Fruit fly (Drosophila melanogaster): Measurements from ENCODE around the gene CG32024.
A peak's percentile ranks its signal among the peaks of the same experiment; 100 is the strongest.

CG32024 gene

DNA sequence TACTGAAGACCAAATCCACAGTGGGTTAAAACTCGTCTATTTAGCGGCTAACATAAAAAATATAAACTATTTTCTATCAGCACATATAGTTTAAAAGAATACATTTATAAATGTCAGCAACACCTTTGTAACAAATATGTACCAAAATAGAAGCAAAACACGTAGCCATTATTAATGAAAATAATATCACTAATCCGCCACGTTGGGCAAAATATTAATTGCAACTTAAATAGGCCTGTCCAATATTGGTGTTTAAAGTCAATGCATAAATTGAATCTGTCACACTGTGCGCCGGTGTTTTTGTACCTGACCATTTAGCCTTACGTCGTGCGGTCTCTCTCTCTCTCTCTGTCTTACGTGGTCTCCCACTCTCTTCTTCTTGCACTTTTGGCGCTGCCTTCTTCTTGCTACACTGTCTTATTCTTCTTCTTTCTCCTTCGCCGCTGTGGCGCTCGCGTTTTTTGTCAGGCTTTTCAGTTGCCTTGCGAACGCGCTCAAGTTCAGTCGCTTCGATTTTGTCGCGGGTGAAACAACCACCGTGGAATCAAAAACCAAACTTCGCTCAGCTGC, 41.3 kb upstream of the CG32024 start (continued):
- TF ChIP-seq Mio (GFP tag; optimal IDR thresholded peaks at IDR 0.05) (peak; percentile 84), CrebA (GFP tag; optimal IDR thresholded peaks at IDR 0.05; ENCODE audit: borderline replicate concordance) (peak; percentile 70), foxo (GFP tag; optimal IDR thresholded peaks at IDR 0.05) (peak; percentile 86 to 97), pan (optimal IDR thresholded peaks at IDR 0.05) (no peak), h (GFP tag; optimal IDR thresholded peaks at IDR 0.05) (peak; percentile 98), Vsx2 (GFP tag; optimal IDR thresholded peaks at IDR 0.05; ENCODE audit: partially characterized antibody) (peak; percentile 87), fru (GFP tag; optimal IDR thresholded peaks at IDR 0.05) (peak; percentile 98), jim (GFP tag; optimal IDR thresholded peaks at IDR 0.05) (no peak), dl (GFP tag; optimal IDR thresholded peaks at IDR 0.05; ENCODE audit: insufficient read depth in 1 of 2, partially characterized antibody in 2 of 2) (peak; percentile 9 to 73)

DNA sequence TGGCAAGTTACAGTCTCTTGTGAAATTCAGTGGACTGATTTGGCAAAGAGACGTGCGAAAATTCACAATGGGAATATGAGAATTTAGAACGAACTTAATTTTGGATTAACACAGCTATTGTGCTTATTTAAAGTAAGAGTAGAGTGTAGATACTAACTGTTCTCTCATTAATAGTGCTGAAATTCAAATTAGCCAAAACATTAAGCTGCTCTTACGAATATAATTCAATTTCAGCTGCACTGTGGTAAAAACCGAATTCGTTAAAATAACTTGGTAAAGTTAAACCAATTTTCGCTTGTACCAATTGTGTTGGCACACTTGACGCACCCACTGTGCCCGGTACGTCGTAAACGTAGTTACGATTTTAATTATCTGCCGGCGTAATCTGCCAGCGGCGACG, 39.5 kb upstream of the CG32024 start:
- TF ChIP-seq br (GFP tag; optimal IDR thresholded peaks at IDR 0.05) (peak; percentile 59), OdsH (GFP tag; optimal IDR thresholded peaks at IDR 0.05) (peak; percentile 53), pan (optimal IDR thresholded peaks at IDR 0.05) (no peak), GATAd (GFP tag; optimal IDR thresholded peaks at IDR 0.05) (no peak), psq (GFP tag; optimal IDR thresholded peaks at IDR 0.05) (peak; percentile 13), h (GFP tag; optimal IDR thresholded peaks at IDR 0.05) (peak; percentile 63), ey (GFP tag; optimal IDR thresholded peaks at IDR 0.05) (peak; percentile 64), rgr (GFP tag; optimal IDR thresholded peaks at IDR 0.05) (peak; percentile 45), CG32264 (GFP tag; optimal IDR thresholded peaks at IDR 0.05) (peak; percentile 13), N (GFP tag; optimal IDR thresholded peaks at IDR 0.05) (no peak), Hr83 (GFP tag; optimal IDR thresholded peaks at IDR 0.05; ENCODE audit: poor library complexity, severe bottlenecking) (no peak), jim (GFP tag; optimal IDR thresholded peaks at IDR 0.05) (no peak), Dif (GFP tag; optimal IDR thresholded peaks at IDR 0.05; ENCODE audit: partially characterized antibody) (no peak), CrebA (GFP tag; optimal IDR thresholded peaks at IDR 0.05; ENCODE audit: borderline replicate concordance) (no peak), Abd-B (GFP tag; optimal IDR thresholded peaks at IDR 0.05) (no peak), sv (GFP tag; optimal IDR thresholded peaks at IDR 0.05) (peak; percentile 19), sage (GFP tag; optimal IDR thresholded peaks at IDR 0.05) (no peak), HLH106 (tag; optimal IDR thresholded peaks at IDR 0.05) (peak; percentile 56), Hnf4 (GFP tag; optimal IDR thresholded peaks at IDR 0.05) (no peak), fru (GFP tag; optimal IDR thresholded peaks at IDR 0.05) (peak; percentile 65), dsf (GFP tag; optimal IDR thresholded peaks at IDR 0.05; ENCODE audit: borderline replicate concordance) (no peak), Myc (optimal IDR thresholded peaks at IDR 0.05) (no peak), tai (GFP tag; optimal IDR thresholded peaks at IDR 0.05) (peak; percentile 6), Sp1 (GFP tag; optimal IDR thresholded peaks at IDR 0.05) (peak; percentile 31), Vsx2 (GFP tag; optimal IDR thresholded peaks at IDR 0.05; ENCODE audit: partially characterized antibody) (no peak), usp (GFP tag; optimal IDR thresholded peaks at IDR 0.05) (no peak), foxo (GFP tag; optimal IDR thresholded peaks at IDR 0.05) (peak in 1 of 2 experiments; percentile 59), Jra (GFP tag; optimal IDR thresholded peaks at IDR 0.05) (no peak), dl (GFP tag; optimal IDR thresholded peaks at IDR 0.05; ENCODE audit: insufficient read depth in 1 of 2, partially characterized antibody in 2 of 2) (no peak), Rel (GFP tag; optimal IDR thresholded peaks at IDR 0.05) (no peak), Rel (tag; optimal IDR thresholded peaks at IDR 0.05) (no peak), woc (GFP tag; optimal IDR thresholded peaks at IDR 0.05) (no peak), brk (GFP tag; optimal IDR thresholded peaks at IDR 0.05) (no peak), dmrt93B (GFP tag; optimal IDR thresholded peaks at IDR 0.05) (peak; percentile 52)

DNA sequence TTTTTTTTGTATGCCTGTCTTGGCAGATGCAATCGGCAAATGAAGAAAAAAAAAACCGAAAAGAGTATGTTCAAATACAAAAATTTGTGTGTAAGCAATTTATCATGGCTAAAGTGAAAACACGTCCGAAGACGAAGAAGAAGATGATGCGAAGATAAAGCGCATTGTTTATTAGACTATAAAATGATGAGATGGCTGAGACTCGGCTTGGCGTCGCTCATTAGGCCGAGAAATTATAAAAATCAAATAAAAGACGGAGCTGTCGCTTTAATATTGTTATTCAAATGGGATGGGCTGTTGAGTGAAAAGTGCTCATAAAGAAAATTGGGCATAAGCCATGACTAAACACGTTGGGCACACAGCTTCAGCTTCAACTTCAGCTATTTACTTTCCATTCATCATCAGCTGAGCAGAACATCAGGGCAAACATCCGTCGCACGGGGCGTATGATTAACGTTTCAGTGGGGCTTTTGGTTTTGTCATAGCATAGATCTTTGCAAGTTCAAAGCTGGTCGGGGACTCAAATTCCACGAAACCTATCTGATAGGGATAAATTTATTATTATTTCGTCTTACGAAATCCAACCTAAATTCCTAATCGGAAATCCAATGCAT, 36.7 kb upstream of the CG32024 start:
- no peak for TF ChIP-seq dmrt93B (GFP tag; optimal IDR thresholded peaks at IDR 0.05)
- TF ChIP-seq Sp1 (GFP tag; optimal IDR thresholded peaks at IDR 0.05) = no peak
- TF ChIP-seq rgr (GFP tag; optimal IDR thresholded peaks at IDR 0.05) = no peak
- no peak for TF ChIP-seq foxo (GFP tag; optimal IDR thresholded peaks at IDR 0.05)
- no peak for TF ChIP-seq CG32264 (GFP tag; optimal IDR thresholded peaks at IDR 0.05)
